Worm (Caenorhabditis elegans): ENCODE data around the gene T04A8.8.
A peak's percentile ranks its signal among the peaks of the same experiment; 100 is the strongest.
"Not testable (repeated sequence)": the region's sequence is repeated elsewhere in the genome, so short reads cannot be mapped to it uniquely, and the experiment has no call there.

The T04A8.8 gene

ce11 chrIII:4740820-4741219, 47.0 kb downstream of the T04A8.8 start:
- TF ChIP-seq ceh-82 (tag; optimal IDR thresholded peaks at IDR 0.05) (no peak), nhr-237 (tag; optimal IDR thresholded peaks at IDR 0.05) (no peak), crh-2 (tag; optimal IDR thresholded peaks at IDR 0.05) (peak; percentile 29), peb-1 (tag; optimal IDR thresholded peaks at IDR 0.05) (no peak), alr-1 (tag; optimal IDR thresholded peaks at IDR 0.05) (no peak), lsy-2 (tag; optimal IDR thresholded peaks at IDR 0.05) (peak in 1 of 2 experiments; percentile 28), sma-3 (GFP tag; optimal IDR thresholded peaks at IDR 0.05) (no peak), nhr-129 (tag; optimal IDR thresholded peaks at IDR 0.05) (peak; percentile 27), ztf-4 (tag; optimal IDR thresholded peaks at IDR 0.05) (no peak), nhr-11 (tag; optimal IDR thresholded peaks at IDR 0.05) (no peak), nhr-10 (tag; optimal IDR thresholded peaks at IDR 0.05) (no peak), lin-11 (tag; optimal IDR thresholded peaks at IDR 0.05) (no peak), sem-4 (tag; optimal IDR thresholded peaks at IDR 0.05) (no peak), fos-1 (tag; optimal IDR thresholded peaks at IDR 0.05) (peak; percentile 78), ztf-11 (tag; optimal IDR thresholded peaks at IDR 0.05) (no peak)

- TF ChIP-seq lin-11, ztf-11, F13H6.1 (tag; optimal IDR thresholded peaks at IDR 0.05): not testable (repeated sequence)
These were observed 48.8 kb downstream of the T04A8.8 start, which contains the start of gene twk-6 for ce11 chrIII:4742620-4743019. Gene twk-6, plus strand, starts transcription at chrIII:4742920.
